Worm (Caenorhabditis elegans) whole organism, late embryonic: ENCODE measurements around the gene R05H5.4.
"Not testable (repeated sequence)": the region's sequence is repeated elsewhere in the genome, so short reads cannot be mapped to it uniquely, and the experiment has no call there.

ENCODE experiments used
- C08G9.2 ChIP-seq: sonication (generic microtip); optimal IDR thresholded peaks from 2 replicates; lab custom pipeline; 2016; ENCODE audit warnings: mild to moderate bottlenecking, missing genetic modification characterization, moderate library complexity, missing compliant biosample characterization
- T23F11.4 ChIP-seq: fragments of 200-800 bp; sonication (Bioruptor generic); optimal IDR thresholded peaks from 2 replicates; lab custom pipeline; 2018; ENCODE audit warnings: mild to moderate bottlenecking, missing genetic modification characterization, missing compliant biosample characterization
- Y22D7AL.16 ChIP-seq: sonication (generic microtip); optimal IDR thresholded peaks from 2 replicates; lab custom pipeline; 2016; ENCODE audit warnings: missing genetic modification characterization, missing compliant biosample characterization
- ahr-1 ChIP-seq: sonication (generic microtip); optimal IDR thresholded peaks from 2 replicates; lab custom pipeline; 2016; ENCODE audit warnings: missing genetic modification characterization, missing compliant biosample characterization
- ceh-19 ChIP-seq: fragments of 200-800 bp; sonication (Bioruptor generic); optimal IDR thresholded peaks from 2 replicates; lab custom pipeline; 2018; ENCODE audit warnings: mild to moderate bottlenecking, missing genetic modification characterization, missing compliant biosample characterization
- ceh-24 ChIP-seq: sonication (generic microtip); optimal IDR thresholded peaks from 2 replicates; lab custom pipeline; 2016; ENCODE audit warnings: mild to moderate bottlenecking, missing genetic modification characterization, missing compliant biosample characterization
- ceh-30 ChIP-seq: fragments of 150-350 bp; optimal IDR thresholded peaks from 2 replicates; lab custom pipeline; 2014; ENCODE audit warnings: missing biosample characterization, missing genetic modification characterization
- ceh-31 ChIP-seq: sonication (generic microtip); optimal IDR thresholded peaks from 2 replicates; lab custom pipeline; 2016; ENCODE audit warnings: missing genetic modification characterization, missing compliant biosample characterization
- ceh-45 ChIP-seq: fragments of 200-800 bp; sonication (Bioruptor generic); IDR thresholded peaks from 2 replicates; pipeline ENCODE4 v1.3.6; 2022; ENCODE audit warnings: missing genetic modification reagents, missing genetic modification characterization, missing compliant biosample characterization
- ceh-6 ChIP-seq: fragments of 200-800 bp; sonication (Bioruptor generic); optimal IDR thresholded peaks from 2 replicates; lab custom pipeline; 2018; ENCODE audit warnings: mild to moderate bottlenecking, missing genetic modification characterization, missing compliant biosample characterization
- ceh-9 ChIP-seq: sonication (generic microtip); optimal IDR thresholded peaks from 2 replicates; lab custom pipeline; 2016; ENCODE audit warnings: mild to moderate bottlenecking, missing genetic modification characterization, inconsistent platforms, missing compliant biosample characterization
- che-1 ChIP-seq: sonication (generic microtip); optimal IDR thresholded peaks from 2 replicates; lab custom pipeline; 2016; ENCODE audit warnings: mild to moderate bottlenecking, missing genetic modification characterization, missing compliant biosample characterization
- dmd-4 ChIP-seq: sonication (generic microtip); optimal IDR thresholded peaks from 2 replicates; lab custom pipeline; 2016; ENCODE audit warnings: borderline replicate concordance, missing genetic modification characterization, missing compliant biosample characterization
- dve-1 ChIP-seq: sonication (generic microtip); optimal IDR thresholded peaks from 2 replicates; lab custom pipeline; 2017; ENCODE audit warnings: antibody characterized with exemption, mild to moderate bottlenecking, missing genetic modification characterization, missing compliant biosample characterization
- ets-4 ChIP-seq: sonication (generic microtip); optimal IDR thresholded peaks from 2 replicates; lab custom pipeline; 2016; ENCODE audit warnings: missing genetic modification characterization, missing compliant biosample characterization
- gmeb-2 ChIP-seq: sonication (generic microtip); optimal IDR thresholded peaks from 2 replicates; lab custom pipeline; 2016; ENCODE audit warnings: missing genetic modification characterization, inconsistent platforms, missing compliant biosample characterization
- hlh-15 ChIP-seq: sonication (generic microtip); optimal IDR thresholded peaks from 2 replicates; lab custom pipeline; 2016; ENCODE audit warnings: missing genetic modification characterization, missing compliant biosample characterization
- hlh-6 ChIP-seq: sonication (generic microtip); optimal IDR thresholded peaks from 2 replicates; lab custom pipeline; 2016; ENCODE audit warnings: missing genotype, missing genetic modification characterization, missing compliant biosample characterization
- lim-6 ChIP-seq: sonication (generic microtip); optimal IDR thresholded peaks from 2 replicates; lab custom pipeline; 2016; ENCODE audit warnings: missing genetic modification characterization, missing compliant biosample characterization
- madf-2 ChIP-seq: sonication (generic microtip); optimal IDR thresholded peaks from 2 replicates; lab custom pipeline; 2017; ENCODE audit warnings: missing genetic modification characterization, missing compliant biosample characterization
- mec-3 ChIP-seq: sonication (generic microtip); optimal IDR thresholded peaks from 2 replicates; lab custom pipeline; 2016; ENCODE audit warnings: borderline replicate concordance, missing genetic modification characterization, missing compliant biosample characterization
- nfya-1 ChIP-seq: sonication (generic microtip); optimal IDR thresholded peaks from 2 replicates; lab custom pipeline; 2017; ENCODE audit warnings: missing genetic modification characterization, mild to moderate bottlenecking, missing compliant biosample characterization, antibody characterized with exemption, moderate library complexity
- nhr-11 ChIP-seq: fragments of 150-350 bp; optimal IDR thresholded peaks from 2 replicates; lab custom pipeline; 2014; ENCODE audit warnings: missing biosample characterization, missing genetic modification characterization
- nhr-232 ChIP-seq: sonication (generic microtip); optimal IDR thresholded peaks from 2 replicates; lab custom pipeline; 2016; ENCODE audit warnings: missing genetic modification characterization, missing compliant biosample characterization
- pag-3 ChIP-seq: sonication (generic microtip); optimal IDR thresholded peaks from 2 replicates; lab custom pipeline; 2016; ENCODE audit warnings: missing compliant biosample characterization, missing genetic modification characterization, borderline replicate concordance
- pat-9 ChIP-seq: fragments of 200-800 bp; sonication (Bioruptor generic); optimal IDR thresholded peaks from 2 replicates; lab custom pipeline; 2018; ENCODE audit warnings: mild to moderate bottlenecking, missing genetic modification characterization, moderate library complexity, missing compliant biosample characterization
- pax-1 ChIP-seq: fragments of 150-350 bp; optimal IDR thresholded peaks from 2 replicates; lab custom pipeline; 2014; ENCODE audit warnings: missing biosample characterization, missing genetic modification characterization
- pha-2 ChIP-seq: sonication (generic microtip); optimal IDR thresholded peaks from 2 replicates; lab custom pipeline; 2017; ENCODE audit warnings: mild to moderate bottlenecking, missing genetic modification characterization, missing compliant biosample characterization
- pha-4 ChIP-seq: fragments of 150-350 bp; optimal IDR thresholded peaks from 2 replicates; lab custom pipeline; 2018; ENCODE audit warnings: missing biosample characterization, missing genetic modification reagents, missing genetic modification characterization
- pros-1 ChIP-seq: fragments of 150-350 bp; optimal IDR thresholded peaks from 2 replicates; lab custom pipeline; 2014; ENCODE audit warnings: missing biosample characterization, missing genetic modification reagents, missing genetic modification characterization
- rnt-1 ChIP-seq: sonication (generic microtip); optimal IDR thresholded peaks from 2 replicates; lab custom pipeline; 2016; ENCODE audit warnings: missing genetic modification characterization, missing compliant biosample characterization
- sdc-2 ChIP-seq: sonication (generic microtip); optimal IDR thresholded peaks from 2 replicates; lab custom pipeline; 2016; ENCODE audit warnings: missing genotype, missing genetic modification characterization, missing compliant biosample characterization
- sox-4 ChIP-seq: sonication (generic microtip); optimal IDR thresholded peaks from 2 replicates; lab custom pipeline; 2017; ENCODE audit warnings: mild to moderate bottlenecking, missing genetic modification characterization, inconsistent platforms, missing compliant biosample characterization
- syd-9 ChIP-seq: sonication (generic microtip); optimal IDR thresholded peaks from 2 replicates; lab custom pipeline; 2016; ENCODE audit warnings: mild to moderate bottlenecking, missing genetic modification characterization, moderate library complexity, missing compliant biosample characterization
- tbx-2 ChIP-seq: sonication (generic microtip); optimal IDR thresholded peaks from 2 replicates; lab custom pipeline; 2016; ENCODE audit warnings: missing genetic modification characterization, missing compliant biosample characterization
- tbx-7 ChIP-seq: sonication (generic microtip); optimal IDR thresholded peaks from 2 replicates; lab custom pipeline; 2016; ENCODE audit warnings: missing genotype, missing genetic modification characterization, missing compliant biosample characterization
- ttx-3 ChIP-seq: sonication (generic microtip); optimal IDR thresholded peaks from 2 replicates; lab custom pipeline; 2016; ENCODE audit warnings: missing genetic modification reagents, missing genetic modification characterization, missing compliant biosample characterization
- unc-3 ChIP-seq, 2 experiments: fragments of 200-800 bp in 1 of 2; sonication (Bioruptor generic) in 1 of 2; sonication (generic microtip) in 1 of 2; conservative IDR thresholded peaks in 1 of 2; optimal IDR thresholded peaks in 1 of 2; 2 replicates each; pipeline versions ENCODE4 v1.3.6 to Lab custom; 2016 to 2022; ENCODE audit warnings: missing compliant biosample characterization in 2 of 2, missing genetic modification characterization in 2 of 2, missing genetic modification reagents in 1 of 2
- unc-86 ChIP-seq: sonication (generic microtip); optimal IDR thresholded peaks from 2 replicates; lab custom pipeline; 2016; ENCODE audit warnings: missing genetic modification characterization, missing compliant biosample characterization
- zip-5 ChIP-seq: sonication (generic microtip); optimal IDR thresholded peaks from 2 replicates; lab custom pipeline; 2016; ENCODE audit warnings: missing genetic modification characterization, missing compliant biosample characterization
- ztf-16 ChIP-seq: sonication (generic microtip); optimal IDR thresholded peaks from 2 replicates; lab custom pipeline; 2017; ENCODE audit warnings: missing genetic modification characterization, missing compliant biosample characterization

Gene R05H5.4

DNA sequence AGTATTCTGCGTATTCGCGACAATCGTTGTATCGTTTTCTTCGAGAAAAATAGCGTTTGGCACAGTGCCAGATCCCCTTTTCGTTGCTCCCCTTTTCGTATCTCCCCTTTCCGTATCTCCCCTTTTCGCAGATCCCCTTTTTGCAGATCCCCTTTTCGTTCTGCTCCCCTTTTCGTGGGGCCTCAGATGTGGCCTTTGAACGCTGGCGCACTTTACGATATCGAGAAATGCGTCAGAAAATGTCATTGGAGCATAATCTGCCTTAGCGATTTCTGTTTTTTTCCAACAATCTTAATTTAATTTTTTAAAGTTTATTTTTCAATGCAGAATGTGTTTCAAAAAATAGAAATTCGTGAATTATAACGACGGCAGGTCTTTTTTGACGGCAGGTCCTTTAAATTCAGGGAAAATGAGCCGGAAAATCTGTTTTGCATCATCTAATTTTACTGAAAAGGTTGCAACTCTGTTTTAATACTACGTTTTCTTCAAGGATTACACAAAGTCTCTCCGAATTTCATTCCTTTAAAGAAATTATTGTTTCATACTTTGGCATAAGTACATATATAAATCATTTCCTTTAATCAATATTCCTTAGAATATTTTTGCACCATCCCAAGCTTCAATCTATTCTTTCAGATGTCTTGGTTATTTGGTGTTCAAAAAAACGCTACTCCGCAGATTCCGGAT lies 48.7 kb upstream of the R05H5.4 start, which contains the start of gene atad-3 (continued):
- TF ChIP-seq madf-2, result peak; percentile 86
- TF ChIP-seq dmd-4 (tag; lab: Kevin White, UChicago), result peak; percentile 89
- no peak for TF ChIP-seq ceh-9
- TF ChIP-seq ceh-24 (tag; lab: Kevin White, UChicago), result no peak
- TF ChIP-seq dve-1, result no peak
- TF ChIP-seq hlh-15 (tag; lab: Kevin White, UChicago), result peak; percentile 68
- peak; percentile 62 for TF ChIP-seq ttx-3 (tag; lab: Kevin White, UChicago)
- peak; percentile 58 for TF ChIP-seq pat-9
- no peak for TF ChIP-seq pha-4 (tag; lab: Kevin White, UChicago)
- TF ChIP-seq syd-9 (tag; lab: Kevin White, UChicago), result peak; percentile 84
- TF ChIP-seq unc-86, result peak; percentile 89
- TF ChIP-seq Y22D7AL.16, result peak; percentile 56
- TF ChIP-seq gmeb-2 (tag; lab: Kevin White, UChicago), result peak; percentile 68
- TF ChIP-seq T23F11.4, result peak; percentile 56
- TF ChIP-seq C08G9.2, result peak; percentile 98
- TF ChIP-seq sox-4 (tag; lab: Kevin White, UChicago), result peak; percentile 48
- TF ChIP-seq sdc-2 (tag; lab: Kevin White, UChicago), result peak; percentile 69
- TF ChIP-seq nhr-232 (tag; lab: Kevin White, UChicago), result peak; percentile 19
- peak; percentile 97 for TF ChIP-seq lim-6
- TF ChIP-seq ztf-16, result peak; percentile 80
- TF ChIP-seq zip-5 (tag; lab: Kevin White, UChicago), result peak; percentile 92
- no peak for TF ChIP-seq nhr-11
- TF ChIP-seq hlh-6 (tag; lab: Kevin White, UChicago), result peak; percentile 76
- peak; percentile 70 for TF ChIP-seq ceh-6 (GFP tag; lab: Kevin White, UChicago)
- peak; percentile 91 for TF ChIP-seq ahr-1 (tag; lab: Kevin White, UChicago)
- TF ChIP-seq nfya-1 (tag; lab: Kevin White, UChicago), result peak; percentile 63
- TF ChIP-seq pha-2 (tag; lab: Kevin White, UChicago), result peak; percentile 55

DNA sequence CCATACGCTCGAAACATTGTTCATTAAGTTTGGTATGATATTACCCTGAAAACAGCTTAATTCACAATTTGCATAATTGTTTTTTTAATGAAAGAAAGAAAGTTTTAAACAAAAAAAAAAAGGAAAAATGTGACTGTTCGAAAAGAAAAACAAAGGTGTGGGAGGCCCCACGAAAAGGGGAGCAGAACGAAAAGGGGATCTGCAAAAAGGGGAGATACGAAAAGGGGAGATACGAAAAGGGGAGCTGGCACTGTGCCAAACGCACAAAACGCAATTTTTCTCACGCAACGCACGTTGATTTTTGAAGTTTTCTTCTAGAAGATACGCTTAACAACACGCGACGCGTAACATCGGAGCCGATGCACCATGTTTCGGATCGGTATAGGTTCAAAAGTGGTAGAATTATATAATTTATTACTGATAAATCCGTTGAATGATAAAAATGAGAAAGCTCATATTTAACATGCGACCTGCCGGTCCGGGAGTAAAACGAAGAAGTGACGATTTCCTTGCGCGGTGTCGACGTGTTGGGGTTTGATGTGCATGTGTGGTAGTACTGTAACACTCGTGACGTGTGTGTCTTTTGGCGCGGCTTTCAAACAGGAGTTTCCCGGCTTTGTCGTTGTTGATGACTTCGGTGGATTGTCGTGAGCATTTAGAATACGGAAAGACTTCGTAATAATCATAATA lies 47.9 kb upstream of the R05H5.4 start, which contains the start of gene nrde-2:
nrde-2 (minus strand) TSS at position 45 of the 690 bp plus-strand sequence.
- TF ChIP-seq unc-3 (GFP tag; conservative IDR thresholded peaks at IDR 0.05; lab: Robert Waterston, UW) (peak; percentile 45; the same call in 1 of the 2 replicates), tbx-7 (tag; lab: Kevin White, UChicago) (peak; percentile 22), ceh-45 (GFP tag; lab: Robert Waterston, UW) (0 out of 2 replicates have a peak, but pooled peaks have one; percentile 44), ets-4 (tag; lab: Kevin White, UChicago) (peak; percentile 5), rnt-1 (tag; lab: Kevin White, UChicago) (peak; percentile 5), ceh-31 (tag; lab: Kevin White, UChicago) (peak; percentile 70), tbx-2 (peak; percentile 43), C08G9.2 (peak; percentile 5)
- not testable (repeated sequence) for TF ChIP-seq unc-3 (tag; optimal IDR thresholded peaks at IDR 0.05; lab: Kevin White, UChicago)
- TF ChIP-seq, all 69 proteins: peak for 8; not testable (repeated sequence) for 61

DNA sequence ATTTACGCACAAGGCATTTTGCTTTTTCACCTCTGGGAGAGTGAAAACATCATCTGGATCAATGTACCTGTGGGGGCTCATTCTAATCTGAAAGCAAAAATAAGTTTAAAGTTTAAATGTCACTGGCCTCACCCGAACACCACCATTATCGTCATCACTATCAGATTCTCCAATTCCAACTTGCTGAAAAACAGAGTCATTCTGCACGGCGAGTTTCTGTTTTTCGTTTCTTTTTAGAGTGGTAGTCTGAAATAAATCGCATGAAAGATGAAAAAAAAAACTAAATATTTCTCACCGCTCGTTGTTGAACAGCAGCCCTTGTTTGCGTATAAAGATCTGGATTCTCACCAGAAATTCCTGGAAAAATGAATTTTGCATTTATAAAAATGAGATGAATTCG lies 47.3 kb upstream of the R05H5.4 start:
- no peak for TF ChIP-seq che-1 (tag; lab: Kevin White, UChicago)
- no peak for TF ChIP-seq pax-1 (tag; lab: Kevin White, UChicago)
- TF ChIP-seq dve-1, result no peak
- TF ChIP-seq mec-3 (tag; lab: Kevin White, UChicago), result no peak
- TF ChIP-seq ceh-30, result no peak
- TF ChIP-seq pat-9, result no peak
- no peak for TF ChIP-seq ceh-6 (GFP tag; lab: Kevin White, UChicago)
- no peak for TF ChIP-seq pros-1 (tag; lab: Kevin White, UChicago)
- TF ChIP-seq hlh-6 (tag; lab: Kevin White, UChicago), result no peak
- no peak for TF ChIP-seq pag-3 (tag; lab: Kevin White, UChicago)
- TF ChIP-seq ceh-45 (GFP tag; lab: Robert Waterston, UW), result no peak
- TF ChIP-seq ceh-19 (GFP tag; lab: Kevin White, UChicago), result no peak
- no peak for TF ChIP-seq sox-4 (tag; lab: Kevin White, UChicago)
- no peak for TF ChIP-seq ceh-31 (tag; lab: Kevin White, UChicago)
- no peak for TF ChIP-seq madf-2
- no peak for TF ChIP-seq tbx-7 (tag; lab: Kevin White, UChicago)
